Fruit fly (Drosophila melanogaster) whole organism, prepupa: ENCODE results near the gene CG6055.
A peak's percentile ranks its signal among the peaks of the same experiment; 100 is the strongest.

ENCODE experiments used
- Blimp-1 ChIP-seq: fragments of 200-800 bp; sonication (Bioruptor generic); optimal IDR thresholded peaks from 3 replicates; lab custom pipeline; 2017; ENCODE audit warnings: missing biosample characterization, missing genetic modification characterization, mild to moderate bottlenecking, moderate library complexity, missing genetic modification reagents
- CG10631 ChIP-seq: fragments of 200-800 bp; sonication (Bioruptor generic); optimal IDR thresholded peaks from 2 replicates; lab custom pipeline; 2016; ENCODE audit warnings: missing biosample characterization, missing genetic modification characterization
- CG15336 ChIP-seq: fragments of 200-800 bp; sonication (Bioruptor generic); IDR thresholded peaks from 2 replicates; pipeline ENCODE4 v1.3.6; 2022; ENCODE audit warnings: missing biosample characterization, missing genetic modification characterization
- CG1621 ChIP-seq: fragments of 200-800 bp; sonication (Bioruptor generic); optimal IDR thresholded peaks from 3 replicates; lab custom pipeline; 2018; ENCODE audit warnings: missing biosample characterization, mild to moderate bottlenecking, missing genetic modification characterization
- CG16779 ChIP-seq: fragments of 200-800 bp; sonication (Bioruptor generic); optimal IDR thresholded peaks from 3 replicates; lab custom pipeline; 2017; ENCODE audit warnings: missing biosample characterization, mild to moderate bottlenecking, missing genetic modification characterization
- CG3032 ChIP-seq: fragments of 200-800 bp; optimal IDR thresholded peaks from 2 replicates; lab custom pipeline; 2019; ENCODE audit warnings: missing biosample characterization, mild to moderate bottlenecking, missing genetic modification characterization, moderate library complexity
- CG31627 ChIP-seq: fragments of 200-800 bp; sonication (Bioruptor generic); optimal IDR thresholded peaks from 3 replicates; lab custom pipeline; 2016; ENCODE audit warnings: missing biosample characterization, missing genetic modification characterization
- CG32006 ChIP-seq: fragments of 200-800 bp; sonication (Bioruptor generic); optimal IDR thresholded peaks from 3 replicates; lab custom pipeline; 2017; ENCODE audit warnings: missing biosample characterization, mild to moderate bottlenecking, missing genetic modification characterization
- CG34406 ChIP-seq: fragments of 200-800 bp; sonication (Bioruptor generic); optimal IDR thresholded peaks from 3 replicates; lab custom pipeline; 2016; ENCODE audit warnings: missing biosample characterization, missing genetic modification characterization
- CG4318 ChIP-seq: fragments of 200-800 bp; sonication (Bioruptor generic); optimal IDR thresholded peaks from 3 replicates; lab custom pipeline; 2017; ENCODE audit warnings: missing biosample characterization, mild to moderate bottlenecking, missing genetic modification characterization
- CG6163 ChIP-seq: fragments of 200-800 bp; sonication (Bioruptor generic); IDR thresholded peaks from 3 replicates; pipeline ENCODE4 v1.3.6; 2022; ENCODE audit warnings: missing biosample characterization, missing genetic modification characterization
- CG6276 ChIP-seq: fragments of 200-800 bp; sonication (Bioruptor generic); optimal IDR thresholded peaks from 2 replicates; lab custom pipeline; 2017; ENCODE audit warnings: missing biosample characterization, mild to moderate bottlenecking, missing genetic modification characterization
- CG6792 ChIP-seq: fragments of 200-800 bp; sonication (Bioruptor generic); optimal IDR thresholded peaks from 3 replicates; lab custom pipeline; 2016; ENCODE audit warnings: missing biosample characterization, missing genetic modification characterization
- CG6808 ChIP-seq: fragments of 200-800 bp; sonication (Bioruptor generic); optimal IDR thresholded peaks from 3 replicates; lab custom pipeline; 2017; ENCODE audit warnings: missing biosample characterization, missing genetic modification characterization, mild to moderate bottlenecking, moderate library complexity, missing genetic modification reagents
- CG6854 ChIP-seq: fragments of 200-800 bp; sonication (Bioruptor generic); optimal IDR thresholded peaks from 2 replicates; lab custom pipeline; 2017; ENCODE audit warnings: missing biosample characterization, mild to moderate bottlenecking, missing genetic modification characterization
- CG7368 ChIP-seq: fragments of 200-800 bp; sonication (Bioruptor generic); optimal IDR thresholded peaks from 3 replicates; lab custom pipeline; 2016; ENCODE audit warnings: missing biosample characterization, missing genetic modification characterization
- CG8119 ChIP-seq: fragments of 200-800 bp; sonication (Bioruptor generic); IDR thresholded peaks from 3 replicates; pipeline ENCODE4 v1.3.6; 2022; ENCODE audit warnings: missing biosample characterization, missing genetic modification characterization
- CG9139 ChIP-seq: fragments of 200-800 bp; sonication (Bioruptor generic); optimal IDR thresholded peaks from 3 replicates; lab custom pipeline; 2017; ENCODE audit warnings: missing biosample characterization, mild to moderate bottlenecking, missing genetic modification characterization
- Eip78C ChIP-seq: fragments of 200-800 bp; sonication (Bioruptor generic); peaks from one replicate; lab custom pipeline; 2016; ENCODE audit warnings: missing biosample characterization, missing genetic modification characterization
- Ets96B ChIP-seq: fragments of 200-800 bp; optimal IDR thresholded peaks from 2 replicates; lab custom pipeline; 2019; ENCODE audit warnings: missing biosample characterization, mild to moderate bottlenecking, missing genetic modification characterization, moderate library complexity
- Gug ChIP-seq: fragments of 200-800 bp; sonication (Bioruptor generic); IDR thresholded peaks from 2 replicates; pipeline ENCODE4 v1.3.6; 2022; ENCODE audit warnings: missing biosample characterization, missing genetic modification characterization
- Hr39 ChIP-seq: fragments of 200-800 bp; sonication (Bioruptor generic); optimal IDR thresholded peaks from 2 replicates; lab custom pipeline; 2016; ENCODE audit warnings: missing biosample characterization, missing genetic modification characterization
- Hr4 ChIP-seq: fragments of 200-800 bp; sonication (Bioruptor generic); optimal IDR thresholded peaks from 3 replicates; lab custom pipeline; 2016; ENCODE audit warnings: missing biosample characterization, missing genetic modification characterization
- Smox ChIP-seq: fragments of 200-800 bp; sonication (Bioruptor generic); optimal IDR thresholded peaks from 3 replicates; lab custom pipeline; 2016; ENCODE audit warnings: missing biosample characterization, missing genetic modification characterization
- Sox102F ChIP-seq: fragments of 200-800 bp; sonication (Bioruptor generic); optimal IDR thresholded peaks from 2 replicates; lab custom pipeline; 2016; ENCODE audit warnings: missing biosample characterization, mild to moderate bottlenecking, missing genetic modification characterization
- Sox14 ChIP-seq: fragments of 200-800 bp; sonication (Bioruptor generic); optimal IDR thresholded peaks from 3 replicates; lab custom pipeline; 2016; ENCODE audit warnings: missing biosample characterization, missing genetic modification characterization
- achi ChIP-seq: fragments of 200-800 bp; sonication (Bioruptor generic); optimal IDR thresholded peaks from 3 replicates; lab custom pipeline; 2016; ENCODE audit warnings: missing biosample characterization, missing genetic modification characterization
- acj6 ChIP-seq: fragments of 200-800 bp; sonication (Bioruptor generic); optimal IDR thresholded peaks from 3 replicates; lab custom pipeline; 2016; ENCODE audit warnings: missing biosample characterization, missing genetic modification characterization
- cyc ChIP-seq: fragments of 200-800 bp; sonication (Bioruptor generic); optimal IDR thresholded peaks from 3 replicates; lab custom pipeline; 2016; ENCODE audit warnings: missing biosample characterization, missing genetic modification characterization
- dac ChIP-seq: fragments of 200-800 bp; sonication (Bioruptor generic); optimal IDR thresholded peaks from 2 replicates; lab custom pipeline; 2017; ENCODE audit warnings: missing biosample characterization, mild to moderate bottlenecking, missing genetic modification characterization
- dsx ChIP-seq: fragments of 200-800 bp; optimal IDR thresholded peaks from 3 replicates; lab custom pipeline; 2019; ENCODE audit warnings: missing biosample characterization, mild to moderate bottlenecking, missing genetic modification characterization, moderate library complexity; ENCODE audit not compliant: poor library complexity, severe bottlenecking
- eg ChIP-seq: fragments of 200-800 bp; sonication (Bioruptor generic); IDR thresholded peaks from 3 replicates; pipeline ENCODE4 v1.3.6; 2022; ENCODE audit warnings: missing biosample characterization, missing genetic modification characterization
- esn ChIP-seq: fragments of 200-800 bp; sonication (Bioruptor generic); optimal IDR thresholded peaks from 2 replicates; lab custom pipeline; 2016; ENCODE audit warnings: missing biosample characterization, mild to moderate bottlenecking, missing genetic modification characterization, moderate library complexity
- fd59A ChIP-seq: fragments of 200-800 bp; sonication (Bioruptor generic); optimal IDR thresholded peaks from 2 replicates; lab custom pipeline; 2017; ENCODE audit warnings: missing biosample characterization, mild to moderate bottlenecking, missing genetic modification characterization, missing genetic modification reagents
- fkh ChIP-seq: fragments of 200-800 bp; sonication (Bioruptor generic); optimal IDR thresholded peaks from 3 replicates; lab custom pipeline; 2017; ENCODE audit warnings: missing biosample characterization, mild to moderate bottlenecking, missing genetic modification characterization, moderate library complexity
- net ChIP-seq: fragments of 200-800 bp; sonication (Bioruptor generic); optimal IDR thresholded peaks from 3 replicates; lab custom pipeline; 2016; ENCODE audit warnings: missing biosample characterization, missing genetic modification characterization
- ss ChIP-seq, 2 experiments: fragments of 200-800 bp; sonication (Bioruptor generic); optimal IDR thresholded peaks; 2 replicates in 1 of 2; 3 replicates in 1 of 2; lab custom pipeline; 2017 to 2018; ENCODE audit warnings: mild to moderate bottlenecking in 2 of 2, missing biosample characterization in 2 of 2, missing genetic modification characterization in 2 of 2, moderate library complexity in 1 of 2
- svp ChIP-seq: fragments of 200-800 bp; sonication (Bioruptor generic); peaks from one replicate; lab custom pipeline; 2016; ENCODE audit warnings: missing biosample characterization, missing genetic modification characterization
- topi ChIP-seq: fragments of 200-800 bp; sonication (Bioruptor generic); optimal IDR thresholded peaks from 3 replicates; lab custom pipeline; 2016; ENCODE audit warnings: missing biosample characterization, missing genetic modification characterization
- vri ChIP-seq: fragments of 200-800 bp; sonication (Bioruptor generic); optimal IDR thresholded peaks from 3 replicates; lab custom pipeline; 2016; ENCODE audit warnings: missing biosample characterization, mild to moderate bottlenecking, missing genetic modification characterization

CG6055 gene

dm6 chr2L:7494341-7495293, 28.3 kb downstream of the CG6055 start (continued):
- TF ChIP-seq topi (GFP tag; lab: Kevin White, UChicago): no peak

- TF ChIP-seq CG6808 (GFP tag; lab: Kevin White, UChicago) (peak; percentile 36), CG6163 (GFP tag; lab: Robert Waterston, UW) (0 out of 3 replicates have a peak, but pooled peaks have one; percentile 20), vri (GFP tag; lab: Kevin White, UChicago) (peak; percentile 4), CG8119 (GFP tag; lab: Robert Waterston, UW) (peak; percentile 13; the same call in 1 of the 3 replicates), achi (GFP tag; lab: Kevin White, UChicago) (no peak), CG3032 (no peak), Gug (GFP tag; lab: Robert Waterston, UW) (no peak), ss (GFP tag; optimal IDR thresholded peaks at IDR 0.05; lab: Kevin White, UChicago) (peak in 1 of 2 experiments; percentile 51), Sox14 (GFP tag; lab: Kevin White, UChicago) (no peak), CG7368 (GFP tag; lab: Kevin White, UChicago) (no peak)
These were observed 29.1 kb downstream of the CG6055 start for dm6 chr2L:7495294-7495986.

- TF ChIP-seq CG1621 (peak; percentile 27), Sox102F (no peak), Blimp-1 (no peak), CG16779 (tag; lab: Kevin White, UChicago) (no peak), CG10631 (GFP tag; lab: Kevin White, UChicago) (no peak), fd59A (GFP tag; lab: Kevin White, UChicago) (no peak), net (GFP tag; lab: Kevin White, UChicago) (no peak), CG6276 (no peak), eg (0 out of 3 replicates have a peak, but pooled peaks have one; percentile 17), Eip78C (peak; percentile 65), dsx (GFP tag; lab: Kevin White, UChicago) (peak; percentile 39), CG15336 (GFP tag; lab: Robert Waterston, UW) (peak; percentile 33; the same call in 1 of the 2 replicates), CG7368 (GFP tag; lab: Kevin White, UChicago) (no peak), CG31627 (no peak), CG6163 (GFP tag; lab: Robert Waterston, UW) (0 out of 3 replicates have a peak, but pooled peaks have one; percentile 18), svp (GFP tag; lab: Kevin White, UChicago) (peak; percentile 45), esn (GFP tag; lab: Kevin White, UChicago) (peak; percentile 13), CG6792 (GFP tag; lab: Kevin White, UChicago) (no peak), Smox (GFP tag; lab: Kevin White, UChicago) (peak; percentile 10), CG9139 (GFP tag; lab: Kevin White, UChicago) (no peak), CG4318 (GFP tag; lab: Kevin White, UChicago) (no peak), Sox14 (GFP tag; lab: Kevin White, UChicago) (peak; percentile 21), CG8119 (GFP tag; lab: Robert Waterston, UW) (no peak), Ets96B (no peak), CG6854 (GFP tag; lab: Kevin White, UChicago) (peak; percentile 62), Hr39 (GFP tag; lab: Kevin White, UChicago) (no peak), vri (GFP tag; lab: Kevin White, UChicago) (peak; percentile 13), Hr4 (no peak), topi (GFP tag; lab: Kevin White, UChicago) (peak; percentile 17), CG32006 (GFP tag; lab: Kevin White, UChicago) (no peak), fkh (peak; percentile 78), acj6 (GFP tag; lab: Kevin White, UChicago) (no peak), CG34406 (no peak), dac (no peak), cyc (GFP tag; lab: Kevin White, UChicago) (no peak)
These were observed 29.7 kb downstream of the CG6055 start, which contains the start of gene Ziz for dm6 chr2L:7495987-7496503. Gene Ziz, minus strand, starts transcription at chr2L:7496307.
